Worm (Caenorhabditis elegans) whole organism, L4 larva: ENCODE results near the gene srd-49.

Experiments
- F26F4.8 ChIP-seq: fragments of 200-800 bp; sonication (Bioruptor generic); conservative IDR thresholded peaks from 2 replicates; pipeline ENCODE4 v1.3.6; 2022; ENCODE audit warnings: missing genetic modification characterization, missing compliant biosample characterization
- F44E2.7 ChIP-seq: fragments of 200-800 bp; sonication (Bioruptor generic); IDR thresholded peaks from 2 replicates; pipeline ENCODE4 v2.1.2; 2022; ENCODE audit warnings: missing genetic modification characterization, missing compliant biosample characterization
- Y105C5A.15 ChIP-seq: fragments of 200-800 bp; sonication (Bioruptor generic); IDR thresholded peaks from 2 replicates; pipeline ENCODE4 v1.3.6; 2022; ENCODE audit warnings: missing genetic modification characterization, missing compliant biosample characterization
- Y48G9A.11 ChIP-seq: fragments of 200-800 bp; sonication (Bioruptor generic); IDR thresholded peaks from 2 replicates; pipeline ENCODE4 v1.3.6; 2022; ENCODE audit warnings: missing genetic modification reagents, missing genetic modification characterization, missing compliant biosample characterization
- ZK337.2 ChIP-seq: fragments of 200-800 bp; sonication (Bioruptor generic); IDR thresholded peaks from 2 replicates; pipeline ENCODE4 v1.3.6; 2022; ENCODE audit warnings: missing genetic modification reagents, missing genetic modification characterization, missing compliant biosample characterization
- ceh-28 ChIP-seq: fragments of 150-350 bp; optimal IDR thresholded peaks from 2 replicates; lab custom pipeline; 2014; ENCODE audit warnings: missing biosample characterization, missing genetic modification reagents, missing genetic modification characterization
- ceh-32 ChIP-seq: sonication (generic microtip); optimal IDR thresholded peaks from 2 replicates; lab custom pipeline; 2016; ENCODE audit warnings: mild to moderate bottlenecking, missing genetic modification characterization, missing compliant biosample characterization; ENCODE audit not compliant: poor library complexity
- ceh-44 ChIP-seq: fragments of 200-800 bp; sonication (Bioruptor generic); IDR thresholded peaks from 2 replicates; pipeline ENCODE4 v1.3.6; 2022; ENCODE audit warnings: missing genetic modification reagents, missing genetic modification characterization, missing compliant biosample characterization
- daf-16 ChIP-seq, 3 experiments: sonication (generic microtip); optimal IDR thresholded peaks; 2 replicates each; lab custom pipeline; 2016 to 2017; ENCODE audit warnings: missing genetic modification characterization in 3 of 3, missing genetic modification reagents in 3 of 3, mild to moderate bottlenecking in 2 of 3, missing compliant biosample characterization in 2 of 3, missing biosample characterization in 1 of 3, moderate library complexity in 1 of 3
- dmd-6 ChIP-seq: fragments of 200-800 bp; sonication (Bioruptor generic); IDR thresholded peaks from 2 replicates; pipeline ENCODE4 v1.3.6; 2022; ENCODE audit warnings: missing genetic modification reagents, missing genetic modification characterization, missing compliant biosample characterization
- dmd-8 ChIP-seq: fragments of 200-800 bp; sonication (Bioruptor generic); IDR thresholded peaks from 2 replicates; pipeline ENCODE4 v1.3.6; 2022; ENCODE audit warnings: missing genetic modification characterization, missing compliant biosample characterization
- hif-1 ChIP-seq, 2 experiments: sonication (generic microtip); optimal IDR thresholded peaks; 2 replicates each; lab custom pipeline; 2016 to 2017; ENCODE audit warnings: missing compliant biosample characterization in 2 of 2, missing genetic modification characterization in 2 of 2, missing genetic modification reagents in 2 of 2, missing genotype in 2 of 2, mild to moderate bottlenecking in 1 of 2
- hlh-30 ChIP-seq: sonication (generic microtip); optimal IDR thresholded peaks from 2 replicates; lab custom pipeline; 2017; ENCODE audit warnings: antibody characterized with exemption, mild to moderate bottlenecking, missing genetic modification characterization, missing compliant biosample characterization; ENCODE audit not compliant: insufficient read depth
- lin-13 ChIP-seq: fragments of 150-350 bp; optimal IDR thresholded peaks from 2 replicates; lab custom pipeline; 2014; ENCODE audit warnings: missing biosample characterization, missing genetic modification reagents, missing genetic modification characterization
- lin-15B ChIP-seq: fragments of 150-350 bp; sonication (generic microtip); optimal IDR thresholded peaks from 3 replicates; lab custom pipeline; 2014; ENCODE audit warnings: missing biosample characterization, missing genetic modification characterization
- lin-29 ChIP-seq: fragments of 200-800 bp; sonication (Bioruptor generic); IDR thresholded peaks from 2 replicates; pipeline ENCODE4 v1.3.6; 2022; ENCODE audit warnings: missing genetic modification reagents, missing genetic modification characterization, missing compliant biosample characterization
- lin-38 ChIP-seq: fragments of 200-800 bp; sonication (Bioruptor generic); IDR thresholded peaks from 2 replicates; pipeline ENCODE4 v1.3.6; 2022; ENCODE audit warnings: missing genetic modification reagents, missing genetic modification characterization, missing compliant biosample characterization
- lsy-2 ChIP-seq, 2 experiments: fragments of 150-350 bp in 1 of 2; sonication (generic microtip) in 1 of 2; optimal IDR thresholded peaks; 2 replicates each; lab custom pipeline; 2014 to 2017; ENCODE audit warnings: missing biosample characterization in 2 of 2, missing genetic modification characterization in 2 of 2
- mep-1 ChIP-seq: fragments of 150-350 bp; sonication (generic microtip); optimal IDR thresholded peaks from 3 replicates; lab custom pipeline; 2014; ENCODE audit warnings: missing biosample characterization, missing genetic modification characterization
- mes-2 ChIP-seq: sonication (generic microtip); optimal IDR thresholded peaks from 2 replicates; lab custom pipeline; 2016; ENCODE audit warnings: missing genotype, mild to moderate bottlenecking, missing genetic modification characterization, missing compliant biosample characterization; ENCODE audit not compliant: poor library complexity, severe bottlenecking
- nhr-28 ChIP-seq: fragments of 150-350 bp; optimal IDR thresholded peaks from 2 replicates; lab custom pipeline; 2014; ENCODE audit warnings: missing biosample characterization, missing genetic modification characterization
- pqm-1 ChIP-seq: sonication (generic microtip); optimal IDR thresholded peaks from 2 replicates; lab custom pipeline; 2017; ENCODE audit warnings: missing biosample characterization, missing genetic modification characterization
- saeg-2 ChIP-seq: fragments of 200-800 bp; sonication (Bioruptor generic); IDR thresholded peaks from 2 replicates; pipeline ENCODE4 v1.3.6; 2022; ENCODE audit warnings: missing genetic modification reagents, missing genetic modification characterization, missing compliant biosample characterization
- spr-1 ChIP-seq: sonication (generic microtip); optimal IDR thresholded peaks from 2 replicates; lab custom pipeline; 2016; ENCODE audit warnings: mild to moderate bottlenecking, missing genetic modification characterization, missing compliant biosample characterization
- unc-130 ChIP-seq: sonication (generic microtip); optimal IDR thresholded peaks from 2 replicates; lab custom pipeline; 2016; ENCODE audit warnings: missing genetic modification reagents, missing genetic modification characterization, missing compliant biosample characterization
- unc-62 ChIP-seq, 3 experiments: fragments of 150-350 bp in 1 of 3; sonication (generic microtip); optimal IDR thresholded peaks in 2 of 3; peaks in 1 of 3; 1 replicate in 1 of 3; 2 replicates in 2 of 3; lab custom pipeline; 2014 to 2017; ENCODE audit warnings: missing biosample characterization in 3 of 3, missing genetic modification characterization in 3 of 3, missing genetic modification reagents in 3 of 3, missing genotype in 1 of 3
- zfp-2 ChIP-seq: sonication (generic microtip); optimal IDR thresholded peaks from 2 replicates; lab custom pipeline; 2016; ENCODE audit warnings: mild to moderate bottlenecking, missing genetic modification characterization, missing compliant biosample characterization
- zfp-3 ChIP-seq: fragments of 200-800 bp; sonication (Bioruptor generic); conservative IDR thresholded peaks from 2 replicates; pipeline ENCODE4 v1.3.6; 2022; ENCODE audit warnings: missing genetic modification reagents, missing genetic modification characterization, missing compliant biosample characterization

The srd-49 gene

DNA sequence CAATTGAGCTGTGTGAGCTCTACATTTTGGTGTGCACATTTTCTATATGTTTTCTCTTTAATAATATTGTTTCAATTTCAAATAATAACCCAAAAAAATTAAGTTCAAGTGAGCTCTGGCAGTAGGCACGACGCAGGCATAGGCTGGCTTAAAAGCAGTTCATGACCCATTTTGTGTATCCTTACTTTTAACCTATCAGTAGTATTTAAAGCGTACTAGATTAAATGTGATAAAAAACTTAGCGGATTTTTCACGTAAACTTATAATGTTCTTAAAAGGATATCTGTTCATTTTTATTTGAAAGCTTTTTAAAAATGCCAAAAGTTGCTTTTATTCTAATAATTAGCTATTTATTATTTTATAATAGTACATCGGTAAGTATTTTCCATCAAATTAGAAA lies 28.9 kb downstream of the srd-49 start, which contains the start of gene C08B6.6:
C08B6.6 (plus strand) TSS at position 301 of the 400 bp plus-strand sequence.
- TF ChIP-seq lin-13 (no peak), spr-1 (no peak), lin-15B (tag; lab: Kevin White, UChicago) (no peak), F26F4.8 (GFP tag; lab: Robert Waterston, UW) (no peak), Y48G9A.11 (GFP tag; lab: Robert Waterston, UW) (no peak), nhr-28 (no peak), hlh-30 (no peak), Y105C5A.15 (no peak), zfp-2 (tag; lab: Kevin White, UChicago) (no peak), F44E2.7 (GFP tag; lab: Robert Waterston, UW) (no peak)

DNA sequence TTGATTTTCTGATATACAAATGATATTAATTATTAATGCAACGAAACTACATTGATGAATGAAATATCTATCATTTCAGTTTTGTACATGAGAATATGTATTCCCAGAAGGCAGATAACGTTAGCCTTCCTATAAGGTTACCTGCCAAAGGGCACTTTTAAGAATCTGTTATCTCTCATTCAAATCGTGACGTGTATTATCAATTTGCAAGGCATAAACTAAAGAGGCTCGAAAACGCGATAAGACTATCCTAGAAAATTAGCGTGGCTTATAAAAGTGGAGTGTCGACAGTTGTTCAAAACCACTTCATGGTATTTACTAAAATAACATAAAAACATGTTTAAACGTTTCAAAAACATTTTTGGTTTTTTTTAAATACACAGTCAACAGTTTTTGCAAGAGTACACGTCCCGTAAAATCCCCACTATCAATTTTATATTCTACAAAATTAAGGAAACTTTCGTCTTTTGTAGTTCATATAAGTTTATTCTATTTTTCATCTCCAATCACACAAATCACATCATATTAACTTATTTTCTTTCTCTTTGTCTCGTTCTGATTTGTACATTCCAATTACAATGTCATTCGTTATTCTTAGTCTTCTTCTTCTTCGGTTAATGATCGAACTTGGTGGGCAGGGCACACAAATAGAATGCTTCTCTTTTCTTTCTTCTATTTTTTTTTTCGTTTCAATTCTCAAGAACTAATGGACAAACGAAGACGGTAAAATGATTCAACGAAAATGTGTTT lies 30.5 kb downstream of the srd-49 start, which contains the start of gene C08B6.10:
C08B6.10 (plus strand) TSS at position 700 of the 750 bp plus-strand sequence.
- no peak for TF ChIP-seq daf-16 (GFP tag; optimal IDR thresholded peaks at IDR 0.05; lab: Kevin White, UChicago)
- TF ChIP-seq daf-16 (tag; optimal IDR thresholded peaks at IDR 0.05; lab: Kevin White, UChicago): peak; percentile 69
- peak; percentile 21 for TF ChIP-seq nhr-28
- TF ChIP-seq unc-62 (GFP tag; optimal IDR thresholded peaks at IDR 0.05 in 1 of 2; lab: Kevin White, UChicago): peak in 1 of 2 experiments; percentile 83
- no peak for TF ChIP-seq unc-62 (tag; optimal IDR thresholded peaks at IDR 0.05; lab: Kevin White, UChicago)
- peak; percentile 19 for TF ChIP-seq pqm-1 (tag; lab: Kevin White, UChicago)
- no peak for TF ChIP-seq ZK337.2
- TF ChIP-seq, all 104 proteins: peak for 4

DNA sequence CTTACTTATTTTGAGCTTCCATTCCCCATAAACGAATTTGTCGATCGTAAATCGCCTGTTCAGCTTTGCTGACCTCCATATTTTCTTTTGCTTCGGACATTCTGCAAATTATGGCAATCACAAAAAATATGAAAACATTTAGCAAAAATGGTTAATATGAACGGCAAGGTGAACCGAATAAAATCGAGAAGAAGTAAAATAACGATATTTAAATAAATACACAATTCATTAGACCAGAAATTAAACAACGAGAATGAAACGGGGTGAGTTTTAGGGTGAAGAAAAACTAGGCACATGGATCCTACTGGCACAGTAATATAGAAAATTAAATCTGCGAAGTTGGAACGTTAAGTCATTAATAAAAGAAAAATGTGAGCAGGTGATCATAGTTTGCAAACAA lies 35.7 kb downstream of the srd-49 start, which contains the start of gene aos-1:
aos-1 (minus strand) TSS at position 101 of the 400 bp plus-strand sequence.
- TF ChIP-seq unc-130 (GFP tag; lab: Kevin White, UChicago): no peak
- TF ChIP-seq lin-29 (GFP tag; lab: Robert Waterston, UW): no peak
- TF ChIP-seq Y105C5A.15: no peak
- TF ChIP-seq ceh-44: no peak
- TF ChIP-seq F26F4.8 (GFP tag; lab: Robert Waterston, UW): no peak
- TF ChIP-seq saeg-2: no peak
- no peak for TF ChIP-seq unc-62 (GFP tag; optimal IDR thresholded peaks at IDR 0.05 in 1 of 2; lab: Kevin White, UChicago)
- TF ChIP-seq unc-62 (tag; optimal IDR thresholded peaks at IDR 0.05; lab: Kevin White, UChicago): no peak
- no peak for TF ChIP-seq mep-1 (tag; lab: Kevin White, UChicago)

DNA sequence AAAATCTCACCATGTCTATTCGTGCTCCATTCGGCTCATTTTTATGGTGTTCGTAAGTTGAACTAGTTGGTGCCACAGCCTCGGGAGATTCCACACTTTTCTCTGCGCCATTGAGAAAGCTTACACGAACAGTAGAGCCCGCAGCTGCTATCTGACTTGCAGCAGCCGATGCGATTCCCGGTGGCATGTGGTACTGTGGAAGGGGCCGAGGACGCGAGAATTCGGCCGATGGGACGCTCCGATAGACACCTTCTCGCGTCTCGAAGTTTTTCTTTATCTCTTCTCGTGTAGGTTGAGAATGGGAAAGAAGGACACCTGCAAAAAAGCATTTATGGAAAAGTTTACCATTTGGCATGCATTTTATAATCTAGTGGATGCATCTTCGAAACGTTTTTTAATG lies 38.8 kb downstream of the srd-49 start:
- TF ChIP-seq ceh-28 (no peak), dmd-6 (GFP tag; lab: Robert Waterston, UW) (no peak), hif-1 (tag; optimal IDR thresholded peaks at IDR 0.05; lab: Kevin White, UChicago) (no peak), dmd-8 (GFP tag; lab: Robert Waterston, UW) (peak; percentile 60; the same call in 1 of the 2 replicates), ceh-32 (tag; lab: Kevin White, UChicago) (no peak), zfp-3 (no peak)

DNA sequence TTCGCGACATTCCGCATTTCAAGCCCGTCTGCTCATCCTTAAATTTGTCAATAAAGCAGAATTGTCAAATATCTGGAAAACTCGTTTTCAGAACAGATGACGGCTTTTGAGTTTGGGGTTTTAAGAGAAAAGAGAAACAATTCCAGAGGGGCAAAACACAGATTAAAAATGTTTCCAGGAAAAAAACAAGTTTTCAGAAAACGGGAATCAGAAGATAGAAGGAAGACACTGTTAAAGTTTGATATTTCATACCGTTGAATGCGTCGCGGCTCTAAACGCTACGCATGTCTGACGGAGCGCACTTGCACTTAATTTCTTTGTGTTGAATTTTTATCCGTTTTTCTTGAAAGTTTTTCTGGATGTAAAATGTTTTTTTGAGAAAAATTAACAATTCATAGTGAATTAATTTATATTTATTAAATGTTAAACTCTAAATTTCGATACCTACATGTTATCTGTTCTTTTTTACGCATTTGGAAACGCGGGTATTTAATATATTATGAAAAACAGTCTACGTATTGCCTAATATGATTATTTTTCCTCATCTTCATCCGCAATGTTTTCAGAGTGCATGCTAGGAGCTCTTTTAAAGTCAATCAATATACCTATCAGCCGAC lies 39.7 kb downstream of the srd-49 start, which contains the start of the genes C08B6.18, wdr-20 and C08B6.8:
C08B6.18 (minus strand) TSS at position 51 of the 617 bp plus-strand sequence.
wdr-20 (minus strand) TSS at position 82 of the 617 bp plus-strand sequence.
C08B6.8 (plus strand) TSS at position 567 of the 617 bp plus-strand sequence.
- TF ChIP-seq lsy-2 (tag; optimal IDR thresholded peaks at IDR 0.05; lab: Kevin White, UChicago) (peak in 1 of 2 experiments; percentile 44), mes-2 (tag; lab: Kevin White, UChicago) (peak; percentile 21), lin-29 (GFP tag; lab: Robert Waterston, UW) (no peak), lin-38 (GFP tag; lab: Robert Waterston, UW) (peak; percentile 62)
